Worm (Caenorhabditis elegans) whole organism, L4 larva: ENCODE results near the gene col-165.

ENCODE experiments used
- F49E8.2 ChIP-seq: sonication (generic microtip); optimal IDR thresholded peaks from 2 replicates; lab custom pipeline; 2016; ENCODE audit warnings: missing compliant biosample characterization, mild to moderate bottlenecking, missing genetic modification characterization, borderline replicate concordance
- T26A8.4 ChIP-seq: fragments of 200-800 bp; sonication (Bioruptor generic); IDR thresholded peaks from 2 replicates; pipeline ENCODE4 v1.3.6; 2022; ENCODE audit warnings: missing genetic modification characterization, missing compliant biosample characterization
- Y48G9A.11 ChIP-seq: fragments of 200-800 bp; sonication (Bioruptor generic); IDR thresholded peaks from 2 replicates; pipeline ENCODE4 v1.3.6; 2022; ENCODE audit warnings: missing genetic modification reagents, missing genetic modification characterization, missing compliant biosample characterization
- aha-1 ChIP-seq: fragments of 150-350 bp; peaks from one replicate; lab custom pipeline; 2014; ENCODE audit warnings: missing biosample characterization, missing genetic modification characterization
- aly-2 ChIP-seq: sonication (generic microtip); optimal IDR thresholded peaks from 2 replicates; lab custom pipeline; 2018; ENCODE audit warnings: missing biosample characterization, missing genetic modification characterization
- ama-1 ChIP-seq: fragments of 150-350 bp; optimal IDR thresholded peaks from 2 replicates; lab custom pipeline; 2014; ENCODE audit warnings: inconsistent platforms, mixed read lengths
- attf-4 ChIP-seq: sonication (generic microtip); optimal IDR thresholded peaks from 3 replicates; lab custom pipeline; 2017; ENCODE audit warnings: missing biosample characterization, missing genetic modification characterization
- ceh-20 ChIP-seq: fragments of 200-800 bp; sonication (Bioruptor generic); IDR thresholded peaks from 2 replicates; pipeline ENCODE4 v1.3.6; 2022; ENCODE audit warnings: missing genetic modification reagents, missing genetic modification characterization, missing compliant biosample characterization
- ceh-44 ChIP-seq: fragments of 200-800 bp; sonication (Bioruptor generic); IDR thresholded peaks from 2 replicates; pipeline ENCODE4 v1.3.6; 2022; ENCODE audit warnings: missing genetic modification reagents, missing genetic modification characterization, missing compliant biosample characterization
- ces-1 ChIP-seq: fragments of 150-350 bp; sonication (generic microtip); optimal IDR thresholded peaks from 4 replicates; lab custom pipeline; 2014; ENCODE audit warnings: missing biosample characterization, missing genetic modification reagents, missing genetic modification characterization
- ctbp-1 ChIP-seq: fragments of 200-800 bp; sonication (Bioruptor generic); IDR thresholded peaks from 2 replicates; pipeline ENCODE4 v1.3.6; 2022; ENCODE audit warnings: missing genetic modification reagents, missing genetic modification characterization, missing compliant biosample characterization
- daf-16 ChIP-seq, 3 experiments: sonication (generic microtip); optimal IDR thresholded peaks; 2 replicates each; lab custom pipeline; 2016 to 2017; ENCODE audit warnings: missing genetic modification characterization in 3 of 3, missing genetic modification reagents in 3 of 3, mild to moderate bottlenecking in 2 of 3, missing compliant biosample characterization in 2 of 3, missing biosample characterization in 1 of 3, moderate library complexity in 1 of 3
- dpl-1 ChIP-seq: fragments of 150-350 bp; optimal IDR thresholded peaks from 2 replicates; lab custom pipeline; 2014; ENCODE audit warnings: missing biosample characterization, missing genetic modification reagents, missing genetic modification characterization
- duxl-1 ChIP-seq: sonication (generic microtip); optimal IDR thresholded peaks from 2 replicates; lab custom pipeline; 2016; ENCODE audit warnings: mild to moderate bottlenecking, missing genetic modification characterization, moderate library complexity, missing compliant biosample characterization; ENCODE audit not compliant: poor library complexity
- egl-27 ChIP-seq: sonication (generic microtip); optimal IDR thresholded peaks from 3 replicates; lab custom pipeline; 2017; ENCODE audit warnings: missing biosample characterization, missing genetic modification reagents, missing genetic modification characterization
- fkh-10 ChIP-seq: fragments of 150-350 bp; optimal IDR thresholded peaks from 2 replicates; lab custom pipeline; 2014; ENCODE audit warnings: missing biosample characterization, missing genetic modification reagents, missing genetic modification characterization
- fos-1 ChIP-seq: fragments of 150-350 bp; optimal IDR thresholded peaks from 2 replicates; lab custom pipeline; 2014; ENCODE audit warnings: missing biosample characterization, missing genetic modification characterization
- lim-7 ChIP-seq: fragments of 200-800 bp; sonication (Bioruptor generic); IDR thresholded peaks from 2 replicates; pipeline ENCODE4 v1.3.6; 2022; ENCODE audit warnings: missing genetic modification characterization, missing compliant biosample characterization
- lin-15B ChIP-seq: fragments of 150-350 bp; sonication (generic microtip); optimal IDR thresholded peaks from 3 replicates; lab custom pipeline; 2014; ENCODE audit warnings: missing biosample characterization, missing genetic modification characterization
- lin-29 ChIP-seq: fragments of 200-800 bp; sonication (Bioruptor generic); IDR thresholded peaks from 2 replicates; pipeline ENCODE4 v1.3.6; 2022; ENCODE audit warnings: missing genetic modification reagents, missing genetic modification characterization, missing compliant biosample characterization
- lsy-2 ChIP-seq, 2 experiments: fragments of 150-350 bp in 1 of 2; sonication (generic microtip) in 1 of 2; optimal IDR thresholded peaks; 2 replicates each; lab custom pipeline; 2014 to 2017; ENCODE audit warnings: missing biosample characterization in 2 of 2, missing genetic modification characterization in 2 of 2
- madf-5 ChIP-seq, 2 experiments: fragments of 200-800 bp; sonication (Bioruptor generic); IDR thresholded peaks; 2 replicates each; pipeline ENCODE4 v1.3.6; 2022; ENCODE audit warnings: missing compliant biosample characterization in 2 of 2, missing genetic modification characterization in 2 of 2
- mdt-29 ChIP-seq: fragments of 200-800 bp; sonication (Bioruptor generic); IDR thresholded peaks from 2 replicates; pipeline ENCODE4 v1.3.6; 2022; ENCODE audit warnings: missing genetic modification reagents, missing genetic modification characterization, missing compliant biosample characterization
- mxl-3 ChIP-seq: fragments of 200-800 bp; sonication (Bioruptor generic); optimal IDR thresholded peaks from 2 replicates; lab custom pipeline; 2018; ENCODE audit warnings: mild to moderate bottlenecking, missing genetic modification characterization, missing compliant biosample characterization
- nhr-237 ChIP-seq: sonication (generic microtip); optimal IDR thresholded peaks from 2 replicates; lab custom pipeline; 2017; ENCODE audit warnings: missing biosample characterization, missing genetic modification characterization
- nhr-6 ChIP-seq: fragments of 150-350 bp; optimal IDR thresholded peaks from 2 replicates; lab custom pipeline; 2014; ENCODE audit warnings: missing biosample characterization, missing genetic modification characterization
- nhr-76 ChIP-seq: fragments of 150-350 bp; optimal IDR thresholded peaks from 2 replicates; lab custom pipeline; 2014; ENCODE audit warnings: missing biosample characterization, missing genetic modification characterization
- nhr-77 ChIP-seq: fragments of 150-350 bp; optimal IDR thresholded peaks from 2 replicates; lab custom pipeline; 2014; ENCODE audit warnings: missing biosample characterization, missing genetic modification characterization
- php-3 ChIP-seq: fragments of 200-800 bp; sonication (Bioruptor generic); IDR thresholded peaks from 2 replicates; pipeline ENCODE4 v1.3.6; 2022; ENCODE audit warnings: missing genetic modification reagents, missing genetic modification characterization, missing compliant biosample characterization
- set-16 ChIP-seq: fragments of 200-800 bp; sonication (Bioruptor generic); IDR thresholded peaks from 2 replicates; pipeline ENCODE4 v1.3.6; 2022; ENCODE audit warnings: missing genetic modification reagents, missing genetic modification characterization, missing compliant biosample characterization
- skn-1 ChIP-seq: fragments of 150-350 bp; optimal IDR thresholded peaks from 2 replicates; lab custom pipeline; 2014; ENCODE audit warnings: missing biosample characterization, missing genetic modification characterization
- spr-1 ChIP-seq: sonication (generic microtip); optimal IDR thresholded peaks from 2 replicates; lab custom pipeline; 2016; ENCODE audit warnings: mild to moderate bottlenecking, missing genetic modification characterization, missing compliant biosample characterization
- tra-1 ChIP-seq: fragments of 200-800 bp; sonication (Bioruptor generic); IDR thresholded peaks from 2 replicates; pipeline ENCODE4 v1.3.6; 2022; ENCODE audit warnings: missing genetic modification reagents, missing genetic modification characterization, missing compliant biosample characterization
- unc-62 ChIP-seq, 3 experiments: fragments of 150-350 bp in 1 of 3; sonication (generic microtip); optimal IDR thresholded peaks in 2 of 3; peaks in 1 of 3; 1 replicate in 1 of 3; 2 replicates in 2 of 3; lab custom pipeline; 2014 to 2017; ENCODE audit warnings: missing biosample characterization in 3 of 3, missing genetic modification characterization in 3 of 3, missing genetic modification reagents in 3 of 3, missing genotype in 1 of 3
- vab-7 ChIP-seq: fragments of 200-800 bp; sonication (Bioruptor generic); IDR thresholded peaks from 2 replicates; pipeline ENCODE4 v1.3.6; 2022; ENCODE audit warnings: missing genetic modification reagents, missing genetic modification characterization, missing compliant biosample characterization
- zfp-2 ChIP-seq: sonication (generic microtip); optimal IDR thresholded peaks from 2 replicates; lab custom pipeline; 2016; ENCODE audit warnings: mild to moderate bottlenecking, missing genetic modification characterization, missing compliant biosample characterization
- ztf-11 ChIP-seq: fragments of 150-350 bp; optimal IDR thresholded peaks from 2 replicates; lab custom pipeline; 2014; ENCODE audit warnings: missing biosample characterization, missing genetic modification characterization
- ztf-7 ChIP-seq: fragments of 150-350 bp; optimal IDR thresholded peaks from 2 replicates; lab custom pipeline; 2014; ENCODE audit warnings: missing biosample characterization, missing genetic modification characterization

col-165 gene

ce11 chrX:4314939-4315338 lies 38.5 kb upstream of the col-165 start:
- TF ChIP-seq ctbp-1 (GFP tag; lab: Robert Waterston, UW): peak; percentile 65
- TF ChIP-seq ceh-20 (GFP tag; lab: Robert Waterston, UW): no peak
- peak; percentile 83 for TF ChIP-seq ces-1 (GFP tag; lab: Kevin White, UChicago)
- peak; percentile 90 for TF ChIP-seq fkh-10 (GFP tag; lab: Kevin White, UChicago)

ce11 chrX:4317095-4317494 lies 36.3 kb upstream of the col-165 start:
- TF ChIP-seq ces-1 (GFP tag; lab: Kevin White, UChicago): peak; percentile 31
- TF ChIP-seq madf-5 (GFP tag; IDR thresholded peaks at IDR 0.05; lab: Robert Waterston, UW): no peak
- TF ChIP-seq fkh-10 (GFP tag; lab: Kevin White, UChicago): peak; percentile 82
- TF ChIP-seq attf-4 (tag; lab: Kevin White, UChicago): no peak
- TF ChIP-seq ztf-7 (tag; lab: Kevin White, UChicago): no peak
- TF ChIP-seq T26A8.4 (GFP tag; lab: Robert Waterston, UW): no peak
- TF ChIP-seq spr-1 (tag; lab: Kevin White, UChicago): no peak
- no peak for TF ChIP-seq php-3
- TF ChIP-seq mxl-3: no peak
- no peak for TF ChIP-seq F49E8.2 (tag; lab: Kevin White, UChicago)
- TF ChIP-seq lin-15B (tag; lab: Kevin White, UChicago): no peak
- no peak for TF ChIP-seq vab-7 (GFP tag; lab: Robert Waterston, UW)
- TF ChIP-seq duxl-1 (tag; lab: Kevin White, UChicago): no peak
- no peak for TF ChIP-seq ztf-11
- no peak for TF ChIP-seq fos-1 (tag; lab: Kevin White, UChicago)
- no peak for TF ChIP-seq Y48G9A.11 (GFP tag; lab: Robert Waterston, UW)
- TF ChIP-seq dpl-1: no peak
- TF ChIP-seq mdt-29 (GFP tag; lab: Robert Waterston, UW): no peak

- TF ChIP-seq lin-29 (GFP tag; lab: Robert Waterston, UW): no peak
- TF ChIP-seq ama-1: no peak
- no peak for TF ChIP-seq nhr-6 (tag; lab: Kevin White, UChicago)
- TF ChIP-seq ceh-44 (GFP tag; lab: Robert Waterston, UW): no peak
- TF ChIP-seq nhr-76 (tag; lab: Kevin White, UChicago): no peak
- TF ChIP-seq tra-1 (GFP tag; lab: Robert Waterston, UW): no peak
- no peak for TF ChIP-seq skn-1 (tag; lab: Kevin White, UChicago)
- TF ChIP-seq lsy-2 (tag; optimal IDR thresholded peaks at IDR 0.05; lab: Kevin White, UChicago): no peak
- no peak for TF ChIP-seq ztf-11
- no peak for TF ChIP-seq nhr-237 (tag; lab: Kevin White, UChicago)
- TF ChIP-seq attf-4 (tag; lab: Kevin White, UChicago): no peak
- no peak for TF ChIP-seq ztf-7 (tag; lab: Kevin White, UChicago)
- TF ChIP-seq set-16 (GFP tag; lab: Robert Waterston, UW): no peak
- TF ChIP-seq daf-16 (GFP tag; optimal IDR thresholded peaks at IDR 0.05; lab: Kevin White, UChicago): no peak
- no peak for TF ChIP-seq daf-16 (tag; optimal IDR thresholded peaks at IDR 0.05; lab: Kevin White, UChicago)
- no peak for TF ChIP-seq mdt-29 (GFP tag; lab: Robert Waterston, UW)
- TF ChIP-seq zfp-2 (tag; lab: Kevin White, UChicago): no peak
- no peak for TF ChIP-seq egl-27 (tag; lab: Kevin White, UChicago)
- TF ChIP-seq lim-7: no peak
- no peak for TF ChIP-seq nhr-77 (tag; lab: Kevin White, UChicago)
- TF ChIP-seq, all 104 proteins: peak for 0
Observed at ce11 chrX:4320563-4320962, 32.9 kb upstream of the col-165 start, which contains the start of gene dop-6. TSS of gene dop-6 (plus strand) at chrX:4320863.

- TF ChIP-seq aha-1 (tag; lab: Kevin White, UChicago) (peak; percentile 17), fkh-10 (GFP tag; lab: Kevin White, UChicago) (peak; percentile 51), unc-62 (GFP tag; optimal IDR thresholded peaks at IDR 0.05 in 1 of 2; lab: Kevin White, UChicago) (peak in 1 of 2 experiments; percentile 78), unc-62 (tag; optimal IDR thresholded peaks at IDR 0.05; lab: Kevin White, UChicago) (no peak), aly-2 (no peak)
Observed at ce11 chrX:4322847-4323455, 30.5 kb upstream of the col-165 start.
